Worm (Caenorhabditis elegans) whole organism, young adult: ENCODE results near the gene srx-80.

ENCODE experiments used
- B0019.2 ChIP-seq: fragments of 200-800 bp; sonication (Bioruptor generic); conservative IDR thresholded peaks from 2 replicates; pipeline ENCODE4 v1.3.6; 2022; ENCODE audit warnings: missing genetic modification reagents, missing genetic modification characterization, missing compliant biosample characterization
- B0336.3 ChIP-seq: fragments of 200-800 bp; sonication (Bioruptor generic); IDR thresholded peaks from 2 replicates; pipeline ENCODE4 v1.3.6; 2022; ENCODE audit warnings: missing genetic modification characterization, missing compliant biosample characterization
- F55B11.4 ChIP-seq: sonication (generic microtip); optimal IDR thresholded peaks from 2 replicates; lab custom pipeline; 2016; ENCODE audit warnings: missing compliant biosample characterization, missing genetic modification characterization, borderline replicate concordance; ENCODE audit not compliant: insufficient read depth
- F57C9.4 ChIP-seq: sonication (generic microtip); optimal IDR thresholded peaks from 2 replicates; lab custom pipeline; 2017; ENCODE audit warnings: mild to moderate bottlenecking, missing genetic modification characterization, missing compliant biosample characterization
- Y79H2A.3 ChIP-seq: fragments of 200-800 bp; sonication (Bioruptor generic); conservative IDR thresholded peaks from 2 replicates; pipeline ENCODE4 v1.3.6; 2022; ENCODE audit warnings: missing genetic modification reagents, missing genetic modification characterization, missing compliant biosample characterization
- ama-1 ChIP-seq, 3 experiments: fragments of 150-350 bp in 1 of 3; sonication (generic microtip) in 2 of 3; optimal IDR thresholded peaks; 2 replicates each; lab custom pipeline; 2014 to 2018; ENCODE audit warnings: missing biosample characterization in 2 of 3, missing genetic modification characterization in 2 of 3, missing genetic modification reagents in 2 of 3
- lin-40 ChIP-seq: sonication (generic microtip); optimal IDR thresholded peaks from 2 replicates; lab custom pipeline; 2016; ENCODE audit warnings: missing genetic modification characterization, mild to moderate bottlenecking, missing compliant biosample characterization, missing genotype, missing genetic modification reagents
- nhr-90 ChIP-seq: sonication (generic microtip); optimal IDR thresholded peaks from 2 replicates; lab custom pipeline; 2016; ENCODE audit warnings: missing genotype, mild to moderate bottlenecking, missing genetic modification characterization, missing compliant biosample characterization
- pha-4 ChIP-seq: fragments of 150-350 bp; sonication (generic microtip); optimal IDR thresholded peaks from 2 replicates; lab custom pipeline; 2014; ENCODE audit warnings: missing biosample characterization, missing genetic modification reagents, missing genetic modification characterization
- tbp1 ChIP-seq: fragments of 200-800 bp; sonication (Bioruptor generic); optimal IDR thresholded peaks from 2 replicates; lab custom pipeline; 2018; ENCODE audit warnings: mild to moderate bottlenecking, missing genetic modification characterization, missing compliant biosample characterization
- ztf-3 ChIP-seq: fragments of 200-800 bp; sonication (Bioruptor generic); optimal IDR thresholded peaks from 2 replicates; lab custom pipeline; 2018; ENCODE audit warnings: mild to moderate bottlenecking, missing genetic modification characterization, missing compliant biosample characterization

ce11 chrV:11546795-11547194, 46.7 kb upstream of the srx-80 start, which contains the start of gene F38B7.11:
- TF ChIP-seq nhr-90 (tag; lab: Kevin White, UChicago) (no peak), B0336.3 (GFP tag; lab: Robert Waterston, UW) (no peak), B0019.2 (GFP tag; lab: Robert Waterston, UW) (no peak), F57C9.4 (tag; lab: Kevin White, UChicago) (no peak), Y79H2A.3 (GFP tag; lab: Robert Waterston, UW) (no peak), pha-4 (tag; lab: Kevin White, UChicago) (no peak), lin-40 (tag; lab: Kevin White, UChicago) (no peak), ama-1 (optimal IDR thresholded peaks at IDR 0.05; lab: Kevin White, UChicago) (no peak), ama-1 (GFP tag; optimal IDR thresholded peaks at IDR 0.05; lab: Kevin White, UChicago) (no peak), tbp1 (GFP tag; lab: Kevin White, UChicago) (no peak), ztf-3 (no peak), F55B11.4 (no peak)
